Worm (Caenorhabditis elegans) whole organism, young adult: ENCODE results near the gene srd-40.

Experiments used
- B0035.1 ChIP-seq: sonication (generic microtip); optimal IDR thresholded peaks from 2 replicates; lab custom pipeline; 2016; ENCODE audit warnings: missing genetic modification characterization, mild to moderate bottlenecking, missing compliant biosample characterization, missing genotype, missing genetic modification reagents
- B0336.3 ChIP-seq: fragments of 200-800 bp; sonication (Bioruptor generic); IDR thresholded peaks from 2 replicates; pipeline ENCODE4 v1.3.6; 2022; ENCODE audit warnings: missing genetic modification characterization, missing compliant biosample characterization
- C06A6.2 ChIP-seq: fragments of 200-800 bp; sonication (Bioruptor generic); conservative IDR thresholded peaks from 2 replicates; pipeline ENCODE4 v1.3.6; 2022; ENCODE audit warnings: missing genetic modification characterization, missing compliant biosample characterization
- D2030.7 ChIP-seq: fragments of 200-800 bp; sonication (Bioruptor generic); IDR thresholded peaks from 2 replicates; pipeline ENCODE4 v1.3.6; 2022; ENCODE audit warnings: missing genetic modification reagents, missing genetic modification characterization, missing compliant biosample characterization
- F10E7.11 ChIP-seq: sonication (generic microtip); optimal IDR thresholded peaks from 2 replicates; lab custom pipeline; 2017; ENCODE audit warnings: mild to moderate bottlenecking, missing genetic modification characterization, moderate library complexity, missing compliant biosample characterization
- F22D6.2 ChIP-seq: sonication (generic microtip); optimal IDR thresholded peaks from 2 replicates; lab custom pipeline; 2016; ENCODE audit warnings: mild to moderate bottlenecking, missing genetic modification characterization, missing compliant biosample characterization
- F39B2.1 ChIP-seq: fragments of 200-800 bp; sonication (Bioruptor generic); IDR thresholded peaks from 2 replicates; pipeline ENCODE4 v1.3.6; 2022; ENCODE audit warnings: missing genetic modification reagents, missing genetic modification characterization, missing compliant biosample characterization
- F57C9.4 ChIP-seq: sonication (generic microtip); optimal IDR thresholded peaks from 2 replicates; lab custom pipeline; 2017; ENCODE audit warnings: mild to moderate bottlenecking, missing genetic modification characterization, missing compliant biosample characterization
- Y56A3A.18 ChIP-seq: fragments of 200-800 bp; sonication (Bioruptor generic); IDR thresholded peaks from 2 replicates; pipeline ENCODE4 v1.3.6; 2022; ENCODE audit warnings: missing genetic modification reagents, missing genetic modification characterization, missing compliant biosample characterization
- Y95B8A.8 ChIP-seq: fragments of 200-800 bp; sonication (Bioruptor generic); IDR thresholded peaks from 2 replicates; pipeline ENCODE4 v1.3.6; 2022; ENCODE audit warnings: missing genetic modification reagents, missing genetic modification characterization, missing compliant biosample characterization
- ZK185.1 ChIP-seq: sonication (generic microtip); optimal IDR thresholded peaks from 2 replicates; lab custom pipeline; 2016; ENCODE audit warnings: mild to moderate bottlenecking, missing genetic modification characterization, missing compliant biosample characterization; ENCODE audit not compliant: poor library complexity, severe bottlenecking
- akir-1 ChIP-seq: fragments of 200-800 bp; sonication (Bioruptor generic); optimal IDR thresholded peaks from 2 replicates; lab custom pipeline; 2018; ENCODE audit warnings: mild to moderate bottlenecking, missing genetic modification characterization, moderate library complexity, missing compliant biosample characterization
- ama-1 ChIP-seq, 3 experiments: fragments of 150-350 bp in 1 of 3; sonication (generic microtip) in 2 of 3; optimal IDR thresholded peaks; 2 replicates each; lab custom pipeline; 2014 to 2018; ENCODE audit warnings: missing biosample characterization in 2 of 3, missing genetic modification characterization in 2 of 3, missing genetic modification reagents in 2 of 3
- athp-1 ChIP-seq: sonication (generic microtip); optimal IDR thresholded peaks from 2 replicates; lab custom pipeline; 2017; ENCODE audit warnings: mild to moderate bottlenecking, missing genetic modification characterization, missing compliant biosample characterization
- attf-3 ChIP-seq: fragments of 200-800 bp; sonication (Bioruptor generic); conservative IDR thresholded peaks from 2 replicates; pipeline ENCODE4 v1.3.6; 2022; ENCODE audit warnings: missing genetic modification reagents, missing genetic modification characterization, missing compliant biosample characterization
- attf-6 ChIP-seq: fragments of 200-800 bp; sonication (Bioruptor generic); IDR thresholded peaks from 2 replicates; pipeline ENCODE4 v1.3.6; 2022; ENCODE audit warnings: missing genetic modification reagents, missing genetic modification characterization, missing compliant biosample characterization
- bed-1 ChIP-seq: fragments of 200-800 bp; sonication (Bioruptor generic); IDR thresholded peaks from 2 replicates; pipeline ENCODE4 v1.3.6; 2022; ENCODE audit warnings: missing genetic modification reagents, missing genetic modification characterization, missing compliant biosample characterization
- cebp-1 ChIP-seq, 2 experiments: fragments of 200-800 bp in 1 of 2; sonication (Bioruptor generic) in 1 of 2; sonication (generic microtip) in 1 of 2; IDR thresholded peaks in 1 of 2; optimal IDR thresholded peaks in 1 of 2; 2 replicates each; pipeline versions ENCODE4 v1.3.6 to Lab custom; 2017 to 2022; ENCODE audit warnings: missing compliant biosample characterization in 2 of 2, missing genetic modification characterization in 2 of 2, mild to moderate bottlenecking in 1 of 2, missing genetic modification reagents in 1 of 2, moderate library complexity in 1 of 2
- cebp-2 ChIP-seq: fragments of 200-800 bp; sonication (Bioruptor generic); IDR thresholded peaks from 2 replicates; pipeline ENCODE4 v1.3.6; 2022; ENCODE audit warnings: missing genetic modification characterization, missing compliant biosample characterization
- ceh-27 ChIP-seq: fragments of 200-800 bp; sonication (Bioruptor generic); optimal IDR thresholded peaks from 2 replicates; lab custom pipeline; 2018; ENCODE audit warnings: mild to moderate bottlenecking, missing genetic modification characterization, moderate library complexity, missing compliant biosample characterization
- ceh-40 ChIP-seq: fragments of 200-800 bp; sonication (Bioruptor generic); IDR thresholded peaks from 2 replicates; pipeline ENCODE4 v1.3.6; 2022; ENCODE audit warnings: missing genetic modification characterization, missing compliant biosample characterization
- ceh-79 ChIP-seq: sonication (generic microtip); optimal IDR thresholded peaks from 2 replicates; lab custom pipeline; 2017; ENCODE audit warnings: mild to moderate bottlenecking, missing genetic modification characterization, missing compliant biosample characterization
- ceh-91 ChIP-seq: fragments of 200-800 bp; sonication (Bioruptor generic); IDR thresholded peaks from 2 replicates; pipeline ENCODE4 v1.3.6; 2022; ENCODE audit warnings: missing genetic modification reagents, missing genetic modification characterization, missing compliant biosample characterization
- die-1 ChIP-seq: sonication (generic microtip); optimal IDR thresholded peaks from 2 replicates; lab custom pipeline; 2016; ENCODE audit warnings: missing genotype, mild to moderate bottlenecking, missing genetic modification characterization, missing compliant biosample characterization
- efl-1 ChIP-seq: fragments of 150-350 bp; optimal IDR thresholded peaks from 2 replicates; lab custom pipeline; 2014; ENCODE audit warnings: missing biosample characterization, missing genetic modification reagents, missing genetic modification characterization
- egl-18 ChIP-seq: fragments of 200-800 bp; sonication (Bioruptor generic); IDR thresholded peaks from 2 replicates; pipeline ENCODE4 v1.3.6; 2022; ENCODE audit warnings: missing genetic modification reagents, missing genetic modification characterization, missing compliant biosample characterization
- egrh-3 ChIP-seq: fragments of 200-800 bp; sonication (Bioruptor generic); IDR thresholded peaks from 2 replicates; pipeline ENCODE4 v1.3.6; 2022; ENCODE audit warnings: missing genetic modification reagents, missing genetic modification characterization, missing compliant biosample characterization
- hlh-12 ChIP-seq: sonication (generic microtip); optimal IDR thresholded peaks from 2 replicates; lab custom pipeline; 2016; ENCODE audit warnings: missing genetic modification characterization, missing compliant biosample characterization
- hmg-20 ChIP-seq: fragments of 200-800 bp; sonication (Bioruptor generic); IDR thresholded peaks from 2 replicates; pipeline ENCODE4 v1.3.6; 2022; ENCODE audit warnings: missing genetic modification reagents, missing genetic modification characterization, missing compliant biosample characterization
- hrde-1 ChIP-seq: sonication (generic microtip); optimal IDR thresholded peaks from 2 replicates; lab custom pipeline; 2016; ENCODE audit warnings: missing genetic modification characterization, mild to moderate bottlenecking, missing compliant biosample characterization, moderate library complexity, missing genotype, missing genetic modification reagents, borderline replicate concordance
- lag-1 ChIP-seq: fragments of 200-800 bp; sonication (Bioruptor generic); IDR thresholded peaks from 2 replicates; pipeline ENCODE4 v1.3.6; 2022; ENCODE audit warnings: missing genetic modification reagents, missing genetic modification characterization, missing compliant biosample characterization
- let-607 ChIP-seq, 2 experiments: fragments of 200-800 bp in 1 of 2; sonication (Bioruptor generic) in 1 of 2; sonication (generic microtip) in 1 of 2; optimal IDR thresholded peaks; 2 replicates each; lab custom pipeline; 2016 to 2018; ENCODE audit warnings: mild to moderate bottlenecking in 2 of 2, missing compliant biosample characterization in 2 of 2, missing genetic modification characterization in 2 of 2, moderate library complexity in 2 of 2, missing genotype in 1 of 2
- lin-35 ChIP-seq, 3 experiments: fragments of 150-350 bp in 2 of 3; sonication (generic microtip) in 1 of 3; optimal IDR thresholded peaks; 2 replicates each; lab custom pipeline; 2014 to 2018; ENCODE audit warnings: missing biosample characterization in 3 of 3, missing genetic modification characterization in 3 of 3, missing genetic modification reagents in 3 of 3
- lin-54 ChIP-seq: fragments of 200-800 bp; sonication (Bioruptor generic); optimal IDR thresholded peaks from 2 replicates; lab custom pipeline; 2018; ENCODE audit warnings: mild to moderate bottlenecking, missing genetic modification characterization, missing compliant biosample characterization
- madf-3 ChIP-seq: fragments of 200-800 bp; sonication (Bioruptor generic); IDR thresholded peaks from 2 replicates; pipeline ENCODE4 v1.3.6; 2022; ENCODE audit warnings: missing genetic modification reagents, missing genetic modification characterization, missing compliant biosample characterization
- mel-28 ChIP-seq: sonication (generic microtip); optimal IDR thresholded peaks from 2 replicates; lab custom pipeline; 2016; ENCODE audit warnings: borderline replicate concordance, mild to moderate bottlenecking, missing genetic modification characterization, missing compliant biosample characterization
- nfya-2 ChIP-seq: fragments of 200-800 bp; sonication (Bioruptor generic); IDR thresholded peaks from 2 replicates; pipeline ENCODE4 v1.3.6; 2022; ENCODE audit warnings: missing genetic modification reagents, missing genetic modification characterization, missing compliant biosample characterization
- nfyb-1 ChIP-seq: fragments of 200-800 bp; sonication (Bioruptor generic); IDR thresholded peaks from 2 replicates; pipeline ENCODE4 v1.3.6; 2022; ENCODE audit warnings: missing genetic modification reagents, missing genetic modification characterization, missing compliant biosample characterization
- nhr-90 ChIP-seq: sonication (generic microtip); optimal IDR thresholded peaks from 2 replicates; lab custom pipeline; 2016; ENCODE audit warnings: missing genotype, mild to moderate bottlenecking, missing genetic modification characterization, missing compliant biosample characterization
- rpc-1 ChIP-seq, 2 experiments: fragments of 150-350 bp in 1 of 2; sonication (generic microtip) in 1 of 2; optimal IDR thresholded peaks; 2 replicates each; lab custom pipeline; 2014 to 2018; ENCODE audit warnings: missing biosample characterization in 1 of 2, missing genetic modification characterization in 1 of 2, missing genetic modification reagents in 1 of 2, missing genotype in 1 of 2
- snpc-1.1 ChIP-seq: sonication (generic microtip); optimal IDR thresholded peaks from 2 replicates; lab custom pipeline; 2017; ENCODE audit warnings: missing genetic modification characterization, mild to moderate bottlenecking, missing compliant biosample characterization, antibody characterized with exemption, moderate library complexity, missing genotype, missing genetic modification reagents; ENCODE audit not compliant: insufficient read depth
- unc-62 ChIP-seq: fragments of 150-350 bp; optimal IDR thresholded peaks from 2 replicates; lab custom pipeline; 2014; ENCODE audit warnings: missing biosample characterization, missing genetic modification reagents, missing genetic modification characterization
- xnd-1 ChIP-seq: sonication (generic microtip); optimal IDR thresholded peaks from 2 replicates; lab custom pipeline; 2016; ENCODE audit warnings: missing genotype, missing genetic modification reagents, missing genetic modification characterization, missing compliant biosample characterization
- ztf-25 ChIP-seq: fragments of 200-800 bp; sonication (Bioruptor generic); IDR thresholded peaks from 2 replicates; pipeline ENCODE4 v1.3.6; 2022; ENCODE audit warnings: missing genetic modification reagents, missing genetic modification characterization, missing compliant biosample characterization
- ztf-28 ChIP-seq: fragments of 200-800 bp; sonication (Bioruptor generic); IDR thresholded peaks from 2 replicates; pipeline ENCODE4 v1.3.6; 2022; ENCODE audit warnings: missing genetic modification reagents, missing genetic modification characterization, missing compliant biosample characterization
- ztf-6 ChIP-seq: fragments of 200-800 bp; sonication (Bioruptor generic); IDR thresholded peaks from 2 replicates; pipeline ENCODE4 v1.3.6; 2022; ENCODE audit warnings: missing genetic modification reagents, missing genetic modification characterization, missing compliant biosample characterization

Gene srd-40

ce11 chrX:12362951-12363486, 39.5 kb downstream of the srd-40 start (continued):
- TF ChIP-seq rpc-1 (optimal IDR thresholded peaks at IDR 0.05; lab: Kevin White, UChicago) (peak; percentile 15), rpc-1 (tag; optimal IDR thresholded peaks at IDR 0.05; lab: Kevin White, UChicago) (no peak), F57C9.4 (tag; lab: Kevin White, UChicago) (peak; percentile 71), athp-1 (tag; lab: Kevin White, UChicago) (peak; percentile 46), cebp-1 (GFP tag; IDR thresholded peaks at IDR 0.05; lab: Robert Waterston, UW) (peak; percentile 78), cebp-1 (tag; optimal IDR thresholded peaks at IDR 0.05; lab: Kevin White, UChicago) (peak; percentile 96), let-607 (tag; optimal IDR thresholded peaks at IDR 0.05; lab: Kevin White, UChicago) (peak; percentile 76 to 93), attf-6 (GFP tag; lab: Robert Waterston, UW) (no peak), lin-54 (GFP tag; lab: Kevin White, UChicago) (peak; percentile 88), nfya-2 (GFP tag; lab: Robert Waterston, UW) (no peak), lag-1 (peak; percentile 84; the same call in 1 of the 2 replicates), ztf-28 (no peak), attf-3 (GFP tag; lab: Robert Waterston, UW) (0 out of 2 replicates have a peak, but pooled peaks have one; percentile 38), nhr-90 (tag; lab: Kevin White, UChicago) (peak; percentile 91), die-1 (tag; lab: Kevin White, UChicago) (peak; percentile 66), F22D6.2 (tag; lab: Kevin White, UChicago) (peak; percentile 94), hrde-1 (tag; lab: Kevin White, UChicago) (peak; percentile 51), unc-62 (GFP tag; lab: Kevin White, UChicago) (no peak), ZK185.1 (tag; lab: Kevin White, UChicago) (peak; percentile 99), egrh-3 (GFP tag; lab: Robert Waterston, UW) (0 out of 2 replicates have a peak, but pooled peaks have one; percentile 16), hmg-20 (GFP tag; lab: Robert Waterston, UW) (peak; percentile 91), ztf-6 (GFP tag; lab: Robert Waterston, UW) (0 out of 2 replicates have a peak, but pooled peaks have one; percentile 62), ceh-79 (tag; lab: Kevin White, UChicago) (peak; percentile 86), B0336.3 (GFP tag; lab: Robert Waterston, UW) (peak; percentile 99), ama-1 (optimal IDR thresholded peaks at IDR 0.05; lab: Kevin White, UChicago) (no peak), ama-1 (GFP tag; optimal IDR thresholded peaks at IDR 0.05; lab: Kevin White, UChicago) (peak in 1 of 2 experiments; percentile 73), B0035.1 (peak; percentile 95), ztf-25 (GFP tag; lab: Robert Waterston, UW) (no peak), F39B2.1 (GFP tag; lab: Robert Waterston, UW) (no peak), egl-18 (GFP tag; lab: Robert Waterston, UW) (peak; percentile 88; the same call in 1 of the 2 replicates), Y56A3A.18 (GFP tag; lab: Robert Waterston, UW) (peak; percentile 98), ceh-91 (no peak), xnd-1 (tag; lab: Kevin White, UChicago) (no peak), mel-28 (peak; percentile 81), bed-1 (no peak), akir-1 (GFP tag; lab: Kevin White, UChicago) (peak; percentile 70), madf-3 (peak; percentile 72), nfyb-1 (GFP tag; lab: Robert Waterston, UW) (peak; percentile 95), F10E7.11 (peak; percentile 91), efl-1 (no peak), hlh-12 (no peak), snpc-1.1 (tag; lab: Kevin White, UChicago) (peak; percentile 53), cebp-2 (GFP tag; lab: Robert Waterston, UW) (peak; percentile 93; the same call in 1 of the 2 replicates), ceh-40 (0 out of 2 replicates have a peak, but pooled peaks have one; percentile 28), C06A6.2 (peak; percentile 95), lin-35 (GFP tag; optimal IDR thresholded peaks at IDR 0.05; lab: Kevin White, UChicago) (peak in 2 of 3 experiments; percentile 86 to 98), D2030.7 (GFP tag; lab: Robert Waterston, UW) (no peak), ceh-27 (GFP tag; lab: Kevin White, UChicago) (peak; percentile 98), Y95B8A.8 (GFP tag; lab: Robert Waterston, UW) (no peak)
